Worm (Caenorhabditis elegans) whole organism, L3 larva: ENCODE measurements around the gene snt-7.
A peak's percentile ranks its signal among the peaks of the same experiment; 100 is the strongest.

Experiments
- ZK546.5 ChIP-seq: sonication (generic microtip); optimal IDR thresholded peaks from 2 replicates; lab custom pipeline; 2017; ENCODE audit warnings: missing biosample characterization, missing genetic modification characterization
- aly-2 ChIP-seq: fragments of 150-350 bp; optimal IDR thresholded peaks from 2 replicates; lab custom pipeline; 2014; ENCODE audit warnings: missing biosample characterization, missing genetic modification characterization
- ceh-16 ChIP-seq: sonication (generic microtip); optimal IDR thresholded peaks from 2 replicates; lab custom pipeline; 2017; ENCODE audit warnings: missing biosample characterization, missing genetic modification characterization
- ceh-28 ChIP-seq: fragments of 150-350 bp; optimal IDR thresholded peaks from 2 replicates; lab custom pipeline; 2014; ENCODE audit warnings: missing biosample characterization, missing genetic modification reagents, missing genetic modification characterization
- ceh-9 ChIP-seq: sonication (generic microtip); optimal IDR thresholded peaks from 2 replicates; lab custom pipeline; 2018; ENCODE audit warnings: missing biosample characterization, missing genetic modification characterization
- daf-12 ChIP-seq: fragments of 150-350 bp; optimal IDR thresholded peaks from 2 replicates; lab custom pipeline; 2014; ENCODE audit warnings: missing biosample characterization, missing genetic modification reagents, missing genetic modification characterization
- egl-27 ChIP-seq: sonication (generic microtip); optimal IDR thresholded peaks from 4 replicates; lab custom pipeline; 2017; ENCODE audit warnings: missing biosample characterization, missing genetic modification reagents, missing genetic modification characterization
- egl-5 ChIP-seq: fragments of 150-350 bp; optimal IDR thresholded peaks from 2 replicates; lab custom pipeline; 2017; ENCODE audit warnings: missing biosample characterization, missing genetic modification reagents, missing genetic modification characterization, inconsistent platforms
- elt-1 ChIP-seq: fragments of 150-350 bp; optimal IDR thresholded peaks from 2 replicates; lab custom pipeline; 2014; ENCODE audit warnings: missing biosample characterization, missing genetic modification characterization
- elt-2 ChIP-seq: sonication (generic microtip); optimal IDR thresholded peaks from 2 replicates; lab custom pipeline; 2016; ENCODE audit warnings: missing genetic modification reagents, mild to moderate bottlenecking, missing genetic modification characterization, missing compliant biosample characterization
- elt-3 ChIP-seq, 3 experiments: fragments of 150-350 bp in 1 of 3; sonication (generic microtip) in 2 of 3; optimal IDR thresholded peaks; 2 replicates in 2 of 3; 4 replicates in 1 of 3; lab custom pipeline; 2014 to 2017; ENCODE audit warnings: missing biosample characterization in 3 of 3, missing genetic modification characterization in 3 of 3
- eor-1 ChIP-seq, 2 experiments: fragments of 150-350 bp; optimal IDR thresholded peaks; 2 replicates each; lab custom pipeline; 2014 to 2018; ENCODE audit warnings: missing biosample characterization in 2 of 2, missing genetic modification characterization in 2 of 2
- fkh-10 ChIP-seq: sonication (generic microtip); optimal IDR thresholded peaks from 2 replicates; lab custom pipeline; 2017; ENCODE audit warnings: missing biosample characterization, missing genetic modification reagents, missing genetic modification characterization
- fkh-2 ChIP-seq: fragments of 150-350 bp; optimal IDR thresholded peaks from 2 replicates; lab custom pipeline; 2014; ENCODE audit warnings: missing biosample characterization, missing genetic modification reagents, missing genetic modification characterization
- fos-1 ChIP-seq: fragments of 150-350 bp; optimal IDR thresholded peaks from 2 replicates; lab custom pipeline; 2014; ENCODE audit warnings: missing biosample characterization, missing genetic modification characterization
- hmg-11 ChIP-seq: sonication (generic microtip); optimal IDR thresholded peaks from 2 replicates; lab custom pipeline; 2016; ENCODE audit warnings: missing genetic modification characterization, missing compliant biosample characterization
- jun-1 ChIP-seq: fragments of 150-350 bp; optimal IDR thresholded peaks from 2 replicates; lab custom pipeline; 2014; ENCODE audit warnings: missing biosample characterization, missing genetic modification reagents, missing genetic modification characterization
- lin-15B ChIP-seq: fragments of 150-350 bp; optimal IDR thresholded peaks from 2 replicates; lab custom pipeline; 2014; ENCODE audit warnings: missing biosample characterization, missing genetic modification characterization
- lin-39 ChIP-seq: fragments of 150-350 bp; optimal IDR thresholded peaks from 2 replicates; lab custom pipeline; 2018; ENCODE audit warnings: missing biosample characterization, missing genetic modification reagents, missing genetic modification characterization
- lsy-12 ChIP-seq: sonication (generic microtip); optimal IDR thresholded peaks from 2 replicates; lab custom pipeline; 2016; ENCODE audit warnings: mild to moderate bottlenecking, missing genetic modification characterization, missing compliant biosample characterization
- mml-1 ChIP-seq: fragments of 150-350 bp; sonication (generic microtip); optimal IDR thresholded peaks from 3 replicates; lab custom pipeline; 2014; ENCODE audit warnings: missing biosample characterization, missing genetic modification characterization
- nfya-1 ChIP-seq: sonication (generic microtip); optimal IDR thresholded peaks from 2 replicates; lab custom pipeline; 2017; ENCODE audit warnings: missing genetic modification characterization, mild to moderate bottlenecking, missing compliant biosample characterization, antibody characterized with exemption, moderate library complexity; ENCODE audit not compliant: insufficient read depth
- nhr-11 ChIP-seq: fragments of 150-350 bp; optimal IDR thresholded peaks from 2 replicates; lab custom pipeline; 2014; ENCODE audit warnings: missing biosample characterization, missing genetic modification characterization
- nhr-12 ChIP-seq: fragments of 150-350 bp; optimal IDR thresholded peaks from 2 replicates; lab custom pipeline; 2014; ENCODE audit warnings: missing biosample characterization, missing genetic modification characterization
- nhr-23 ChIP-seq: fragments of 150-350 bp; optimal IDR thresholded peaks from 2 replicates; lab custom pipeline; 2014; ENCODE audit warnings: missing biosample characterization, missing genetic modification reagents, missing genetic modification characterization
- nhr-237 ChIP-seq: fragments of 150-350 bp; optimal IDR thresholded peaks from 2 replicates; lab custom pipeline; 2014; ENCODE audit warnings: missing biosample characterization, missing genetic modification characterization
- nhr-25 ChIP-seq: sonication (generic microtip); optimal IDR thresholded peaks from 2 replicates; lab custom pipeline; 2017; ENCODE audit warnings: missing biosample characterization, missing genetic modification characterization
- nhr-43 ChIP-seq: sonication (generic microtip); optimal IDR thresholded peaks from 2 replicates; lab custom pipeline; 2016; ENCODE audit warnings: mild to moderate bottlenecking, missing genetic modification characterization, missing compliant biosample characterization; ENCODE audit not compliant: poor library complexity, severe bottlenecking
- nhr-76 ChIP-seq: fragments of 150-350 bp; sonication (generic microtip); optimal IDR thresholded peaks from 5 replicates; lab custom pipeline; 2014; ENCODE audit warnings: missing biosample characterization, missing genetic modification characterization
- pha-4 ChIP-seq: fragments of 150-350 bp; optimal IDR thresholded peaks from 2 replicates; lab custom pipeline; 2014; ENCODE audit warnings: missing biosample characterization, missing genetic modification reagents, missing genetic modification characterization
- sea-2 ChIP-seq: fragments of 150-350 bp; sonication (generic microtip); optimal IDR thresholded peaks from 4 replicates; lab custom pipeline; 2014; ENCODE audit warnings: missing biosample characterization, missing genetic modification reagents, missing genetic modification characterization
- snpc-4 ChIP-seq: fragments of 150-350 bp; optimal IDR thresholded peaks from 2 replicates; lab custom pipeline; 2014; ENCODE audit warnings: missing biosample characterization, missing genetic modification characterization
- tbx-2 ChIP-seq: sonication (generic microtip); optimal IDR thresholded peaks from 2 replicates; lab custom pipeline; 2016; ENCODE audit warnings: mild to moderate bottlenecking, missing genetic modification characterization, missing compliant biosample characterization
- unc-39 ChIP-seq: sonication (generic microtip); optimal IDR thresholded peaks from 4 replicates; lab custom pipeline; 2017; ENCODE audit warnings: missing biosample characterization, missing genetic modification characterization
- zag-1 ChIP-seq: fragments of 150-350 bp; optimal IDR thresholded peaks from 2 replicates; lab custom pipeline; 2014; ENCODE audit warnings: missing biosample characterization, missing genetic modification characterization
- ztf-4 ChIP-seq: fragments of 150-350 bp; optimal IDR thresholded peaks from 2 replicates; lab custom pipeline; 2014; ENCODE audit warnings: missing biosample characterization, missing genetic modification characterization

The snt-7 gene

DNA sequence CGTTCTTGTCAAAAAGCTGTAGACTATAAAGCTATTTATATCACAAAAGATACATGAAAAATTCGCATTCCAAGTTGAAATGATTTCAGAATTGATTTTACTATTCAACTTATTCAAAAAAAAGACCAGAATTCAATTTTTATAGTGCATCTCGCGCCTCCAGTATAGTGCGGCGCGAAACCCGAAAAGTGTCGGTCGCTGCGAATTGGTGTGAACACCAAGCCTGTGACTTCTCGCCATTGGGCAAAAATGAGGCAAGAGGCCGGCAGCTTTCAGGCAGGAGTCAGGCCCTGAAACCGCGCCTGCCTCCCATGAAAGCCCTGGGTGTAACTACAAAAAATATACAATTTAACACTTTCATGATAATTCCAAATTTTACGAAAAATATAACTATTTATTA lies 39.6 kb downstream of the snt-7 start:
- TF ChIP-seq fkh-10 (GFP tag; lab: Kevin White, UChicago) (no peak), lin-15B (tag; lab: Kevin White, UChicago) (no peak), mml-1 (tag; lab: Kevin White, UChicago) (no peak), tbx-2 (tag; lab: Kevin White, UChicago) (no peak), daf-12 (tag; lab: Kevin White, UChicago) (no peak)

DNA sequence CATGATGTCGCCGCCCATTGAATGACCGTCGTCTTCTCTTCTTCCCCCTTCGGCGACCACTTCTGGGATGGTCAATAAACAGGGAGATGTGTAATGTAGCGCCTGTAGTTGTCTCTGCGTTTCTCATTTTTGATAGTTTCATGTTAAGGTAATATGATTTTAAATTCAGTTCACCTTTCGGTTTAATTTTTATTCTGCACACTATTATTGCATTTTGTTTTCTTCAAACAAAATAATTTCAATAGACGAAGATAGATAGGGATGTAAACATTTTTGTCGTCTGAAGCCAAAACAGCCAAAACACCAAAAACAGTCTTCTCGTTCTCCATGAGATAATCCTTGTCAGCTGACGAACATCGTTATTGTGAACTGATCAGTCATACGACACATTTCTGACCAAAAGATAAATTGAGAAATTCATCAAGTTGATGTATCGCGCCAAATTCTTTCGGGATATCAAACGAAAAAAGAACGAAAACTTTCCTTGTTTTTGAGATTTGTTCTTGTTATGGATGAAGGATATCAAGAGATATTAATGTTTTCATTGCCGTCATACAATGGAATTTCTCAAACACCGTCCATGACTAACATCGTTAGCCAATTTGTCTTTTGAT lies 40.1 kb downstream of the snt-7 start, which contains the start of gene C11G10.1:
Gene C11G10.1 (minus strand): TSS at position 51 of the 614 bp plus-strand sequence.
- TF ChIP-seq fkh-2 (tag; lab: Kevin White, UChicago) = no peak
- TF ChIP-seq pha-4 (tag; lab: Kevin White, UChicago) = no peak
- no peak for TF ChIP-seq egl-27 (tag; lab: Kevin White, UChicago)
- no peak for TF ChIP-seq ztf-4 (tag; lab: Kevin White, UChicago)
- no peak for TF ChIP-seq lin-15B (tag; lab: Kevin White, UChicago)
- no peak for TF ChIP-seq sea-2 (GFP tag; lab: Kevin White, UChicago)
- TF ChIP-seq ceh-9 (tag; lab: Kevin White, UChicago) = no peak
- TF ChIP-seq nhr-11 (tag; lab: Kevin White, UChicago) = no peak
- no peak for TF ChIP-seq ZK546.5 (tag; lab: Kevin White, UChicago)
- TF ChIP-seq elt-1 = no peak
- TF ChIP-seq eor-1 (tag; optimal IDR thresholded peaks at IDR 0.05; lab: Kevin White, UChicago) = no peak
- no peak for TF ChIP-seq aly-2 (tag; lab: Kevin White, UChicago)
- TF ChIP-seq unc-39 = no peak
- no peak for TF ChIP-seq hmg-11 (tag; lab: Kevin White, UChicago)
- peak in 1 of 3 experiments; percentile 8 for TF ChIP-seq elt-3 (tag; optimal IDR thresholded peaks at IDR 0.05; lab: Kevin White, UChicago)
- no peak for TF ChIP-seq jun-1
- peak; percentile 54 for TF ChIP-seq nhr-23
- no peak for TF ChIP-seq daf-12 (tag; lab: Kevin White, UChicago)
- TF ChIP-seq nhr-43 (tag; lab: Kevin White, UChicago) = peak; percentile 44
- no peak for TF ChIP-seq nhr-76
- peak; percentile 8 for TF ChIP-seq nhr-25
- no peak for TF ChIP-seq zag-1 (tag; lab: Kevin White, UChicago)
- no peak for TF ChIP-seq tbx-2 (tag; lab: Kevin White, UChicago)
- TF ChIP-seq lsy-12 (tag; lab: Kevin White, UChicago) = no peak
- TF ChIP-seq ceh-16 (tag; lab: Kevin White, UChicago) = no peak
- no peak for TF ChIP-seq nhr-237 (tag; lab: Kevin White, UChicago)
- no peak for TF ChIP-seq elt-2
- TF ChIP-seq mml-1 (tag; lab: Kevin White, UChicago) = no peak
- TF ChIP-seq fos-1 (tag; lab: Kevin White, UChicago) = no peak
- TF ChIP-seq, all 47 proteins: peak for 4

- TF ChIP-seq egl-27 (tag; lab: Kevin White, UChicago) (no peak), sea-2 (GFP tag; lab: Kevin White, UChicago) (no peak), lin-39 (tag; lab: Kevin White, UChicago) (no peak), elt-3 (tag; optimal IDR thresholded peaks at IDR 0.05; lab: Kevin White, UChicago) (no peak), mml-1 (tag; lab: Kevin White, UChicago) (no peak), unc-39 (no peak), nhr-76 (no peak), nhr-43 (tag; lab: Kevin White, UChicago) (no peak), snpc-4 (tag; lab: Kevin White, UChicago) (no peak), fkh-10 (GFP tag; lab: Kevin White, UChicago) (no peak), lin-15B (tag; lab: Kevin White, UChicago) (no peak), nhr-11 (tag; lab: Kevin White, UChicago) (no peak), egl-5 (no peak), nhr-12 (tag; lab: Kevin White, UChicago) (no peak), nhr-23 (no peak), nhr-237 (tag; lab: Kevin White, UChicago) (no peak), nfya-1 (tag; lab: Kevin White, UChicago) (no peak), nhr-25 (no peak), fkh-2 (tag; lab: Kevin White, UChicago) (no peak), ceh-28 (no peak)
These were observed 41.1 kb downstream of the snt-7 start for ce11 chrX:15157854-15158253.
